Worm (Caenorhabditis elegans): ENCODE results near the gene F23H12.7.

Gene F23H12.7

DNA sequence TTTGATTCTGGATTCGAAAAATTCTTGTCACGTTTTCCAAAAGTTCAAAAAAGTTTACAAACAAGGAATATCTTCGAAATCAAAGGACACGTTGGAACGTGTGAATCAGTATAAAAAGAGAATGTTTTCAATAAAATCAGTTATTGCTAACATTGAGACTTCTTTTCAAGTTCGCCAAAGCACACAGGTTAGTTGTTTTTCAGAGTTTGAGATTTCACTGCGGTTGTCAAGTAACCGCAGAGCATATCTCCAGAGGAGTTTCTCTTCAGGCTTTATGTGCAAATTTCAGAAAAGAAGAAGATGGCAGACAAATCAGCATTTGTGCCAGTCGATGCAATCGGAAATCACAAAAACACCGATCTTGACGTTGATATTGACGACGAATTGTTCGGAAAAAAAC, 14.7 kb downstream of the F23H12.7 start, which contains the start of gene K01D12.15:
K01D12.15 (plus strand) TSS at position 301 of the 400 bp plus-strand sequence.
- no peak for TF ChIP-seq scrt-1 (GFP tag; IDR thresholded peaks at IDR 0.05)
- no peak for TF ChIP-seq flt-1 (GFP tag; IDR thresholded peaks at IDR 0.05)
- TF ChIP-seq hnd-1 (tag; optimal IDR thresholded peaks at IDR 0.05) = no peak
- no peak for TF ChIP-seq tbx-11 (GFP tag; IDR thresholded peaks at IDR 0.05)
- no peak for TF ChIP-seq ets-7 (tag; optimal IDR thresholded peaks at IDR 0.05)
- no peak for TF ChIP-seq F13C5.2 (tag; optimal IDR thresholded peaks at IDR 0.05)
- TF ChIP-seq ama-1 (optimal IDR thresholded peaks at IDR 0.05) = no peak
- no peak for TF ChIP-seq hmg-4 (GFP tag; optimal IDR thresholded peaks at IDR 0.05)
- TF ChIP-seq aly-1 (tag; optimal IDR thresholded peaks at IDR 0.05) = no peak
- no peak for TF ChIP-seq sea-1 (GFP tag; conservative IDR thresholded peaks at IDR 0.05)

DNA sequence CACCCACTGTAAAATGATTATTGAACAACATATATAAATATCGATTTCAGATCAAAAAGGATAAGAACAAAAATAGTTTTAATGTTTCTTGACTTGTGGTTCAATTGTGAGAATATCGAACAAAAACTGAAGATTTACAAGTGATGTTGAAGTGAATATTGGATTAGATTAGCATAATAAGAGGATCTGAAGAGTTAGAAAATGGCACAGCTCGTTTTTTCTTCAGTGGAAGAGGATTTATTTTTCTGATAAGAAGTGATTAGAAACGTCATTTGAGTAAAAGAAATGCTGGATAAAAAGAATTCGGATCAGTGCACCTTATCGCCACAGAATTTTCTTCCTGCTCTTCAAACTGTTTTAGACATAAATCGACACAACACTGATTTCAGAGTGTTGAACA, 24.2 kb downstream of the F23H12.7 start, which contains the start of gene twk-14:
twk-14 (minus strand) TSS at position 8 of the 400 bp plus-strand sequence.
- TF ChIP-seq ceh-13 (GFP tag; optimal IDR thresholded peaks at IDR 0.05) (no peak), aly-1 (tag; optimal IDR thresholded peaks at IDR 0.05) (no peak), F13C5.2 (tag; optimal IDR thresholded peaks at IDR 0.05) (no peak)

DNA sequence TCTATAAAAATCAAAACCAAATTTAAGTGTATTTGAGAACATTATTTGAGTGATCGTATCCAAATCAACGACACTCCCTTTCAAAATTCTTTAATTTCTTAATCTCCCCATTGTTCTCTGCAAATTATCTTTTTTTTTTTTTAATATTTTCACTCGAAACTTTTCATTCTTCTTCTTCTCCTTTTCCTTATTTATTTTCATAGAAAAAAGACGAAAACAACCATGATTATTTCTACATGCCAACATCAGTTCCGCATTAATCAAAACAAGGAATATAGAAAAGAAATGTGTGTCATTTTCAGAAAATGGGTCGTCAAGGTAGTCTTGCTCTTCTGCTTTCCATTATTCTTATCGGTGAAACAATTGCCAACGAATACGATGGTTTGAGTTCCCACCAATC, 26.1 kb downstream of the F23H12.7 start, which contains the start of gene K01D12.5:
K01D12.5 (plus strand) TSS at position 301 of the 400 bp plus-strand sequence.
- no peak for TF ChIP-seq scrt-1 (GFP tag; IDR thresholded peaks at IDR 0.05)
- TF ChIP-seq tra-4 (tag; optimal IDR thresholded peaks at IDR 0.05) = no peak
- no peak for TF ChIP-seq F13C5.2 (tag; optimal IDR thresholded peaks at IDR 0.05)
- no peak for TF ChIP-seq hmbx-1 (tag; optimal IDR thresholded peaks at IDR 0.05)
- TF ChIP-seq tbx-37 (GFP tag; conservative IDR thresholded peaks at IDR 0.05) = no peak
- no peak for TF ChIP-seq pes-1 (GFP tag; IDR thresholded peaks at IDR 0.05)
- TF ChIP-seq ets-7 (tag; optimal IDR thresholded peaks at IDR 0.05) = no peak

DNA sequence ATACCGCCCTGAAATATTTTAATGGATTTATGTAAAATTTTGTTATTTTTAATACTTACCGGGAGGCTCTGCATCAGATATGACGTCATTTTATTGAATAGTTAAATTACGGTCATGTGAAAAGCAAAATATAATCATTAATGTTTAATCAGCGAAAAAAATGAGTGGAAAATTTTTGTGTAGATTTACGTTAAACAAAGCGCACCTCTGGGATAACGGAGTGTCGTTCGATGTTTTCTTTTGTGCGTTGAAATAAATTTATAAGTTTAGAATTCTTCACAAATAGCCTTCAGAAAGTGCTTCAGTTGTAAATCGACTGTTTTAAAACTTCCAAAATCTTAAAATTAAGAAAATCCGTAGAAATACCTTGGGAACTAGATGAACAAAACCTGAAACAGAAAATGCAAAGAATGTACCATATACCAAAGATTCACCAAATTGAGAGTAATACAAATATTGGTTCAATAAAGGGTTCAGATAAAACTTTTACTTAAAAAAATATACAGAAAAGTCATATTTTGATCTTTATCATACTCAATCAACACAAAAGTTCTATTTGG, 29.3 kb downstream of the F23H12.7 start, which contains the start of the genes K01D12.20 and miga-1:
K01D12.20 (minus strand) TSS at position 138 of the 560 bp plus-strand sequence.
miga-1 (minus strand) TSS at position 183 of the 560 bp plus-strand sequence.
- TF ChIP-seq B0310.2 (tag; optimal IDR thresholded peaks at IDR 0.05) (no peak), sea-1 (GFP tag; conservative IDR thresholded peaks at IDR 0.05) (no peak), pes-1 (GFP tag; IDR thresholded peaks at IDR 0.05) (no peak), ceh-36 (tag; optimal IDR thresholded peaks at IDR 0.05) (no peak), hnd-1 (tag; optimal IDR thresholded peaks at IDR 0.05) (no peak), hmbx-1 (tag; optimal IDR thresholded peaks at IDR 0.05) (no peak), hmg-4 (GFP tag; optimal IDR thresholded peaks at IDR 0.05) (no peak), flt-1 (GFP tag; IDR thresholded peaks at IDR 0.05) (no peak), tbx-37 (GFP tag; conservative IDR thresholded peaks at IDR 0.05) (no peak), ceh-13 (GFP tag; optimal IDR thresholded peaks at IDR 0.05) (no peak), scrt-1 (GFP tag; IDR thresholded peaks at IDR 0.05) (no peak)

DNA sequence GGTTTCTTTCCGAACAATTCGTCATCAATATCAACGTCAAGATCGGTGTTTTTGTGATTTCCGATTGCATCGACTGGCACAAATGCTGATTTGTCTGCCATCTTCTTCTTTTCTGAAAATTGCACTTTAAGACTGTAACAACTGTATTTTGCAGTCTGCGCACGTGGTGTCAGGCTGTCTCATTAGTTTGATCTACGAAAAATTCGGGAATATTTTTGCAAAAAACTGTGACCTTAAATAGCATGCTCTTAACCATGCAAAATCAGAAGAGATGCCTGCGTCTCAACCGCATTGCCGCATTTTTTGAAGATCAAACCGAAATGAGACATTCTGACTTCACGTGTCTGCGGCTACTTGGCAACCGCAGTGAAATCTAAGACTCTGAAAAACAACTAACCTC, 29.9 kb downstream of the F23H12.7 start, which contains the start of gene K01D12.7:
K01D12.7 (minus strand) TSS at position 101 of the 400 bp plus-strand sequence.
- TF ChIP-seq ceh-36 (tag; optimal IDR thresholded peaks at IDR 0.05) = no peak
- TF ChIP-seq scrt-1 (GFP tag; IDR thresholded peaks at IDR 0.05) = no peak
- no peak for TF ChIP-seq ama-1 (optimal IDR thresholded peaks at IDR 0.05)
- TF ChIP-seq hmbx-1 (tag; optimal IDR thresholded peaks at IDR 0.05) = no peak
- no peak for TF ChIP-seq tbx-11 (GFP tag; IDR thresholded peaks at IDR 0.05)
- no peak for TF ChIP-seq tbx-37 (GFP tag; conservative IDR thresholded peaks at IDR 0.05)
- no peak for TF ChIP-seq ets-7 (tag; optimal IDR thresholded peaks at IDR 0.05)
- TF ChIP-seq hnd-1 (tag; optimal IDR thresholded peaks at IDR 0.05) = no peak
- no peak for TF ChIP-seq pes-1 (GFP tag; IDR thresholded peaks at IDR 0.05)
- TF ChIP-seq flt-1 (GFP tag; IDR thresholded peaks at IDR 0.05) = no peak

DNA sequence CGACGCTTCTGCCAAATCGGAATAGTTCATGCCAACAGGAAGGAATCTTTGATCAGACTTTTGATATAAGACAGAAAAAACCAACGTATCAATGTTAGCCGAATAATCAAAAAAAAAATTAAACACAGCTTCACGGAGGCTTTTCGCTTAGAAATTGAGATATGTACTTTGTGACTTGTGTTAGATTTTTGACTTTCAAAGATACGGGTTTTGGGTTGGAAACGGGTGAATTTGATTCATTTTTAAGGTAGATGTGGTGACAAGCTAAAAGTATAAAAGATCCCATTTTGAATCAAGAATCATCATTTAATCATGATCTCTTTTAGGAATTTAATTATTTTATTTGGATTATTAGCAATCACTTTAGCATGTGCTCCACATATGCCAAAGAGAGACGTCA, 30.9 kb downstream of the F23H12.7 start, which contains the start of gene K01D12.8:
K01D12.8 (plus strand) TSS at position 301 of the 400 bp plus-strand sequence.
- TF ChIP-seq sea-1 (GFP tag; conservative IDR thresholded peaks at IDR 0.05) (no peak), hmbx-1 (tag; optimal IDR thresholded peaks at IDR 0.05) (no peak), hmg-4 (GFP tag; optimal IDR thresholded peaks at IDR 0.05) (no peak), tbx-37 (GFP tag; conservative IDR thresholded peaks at IDR 0.05) (no peak)

DNA sequence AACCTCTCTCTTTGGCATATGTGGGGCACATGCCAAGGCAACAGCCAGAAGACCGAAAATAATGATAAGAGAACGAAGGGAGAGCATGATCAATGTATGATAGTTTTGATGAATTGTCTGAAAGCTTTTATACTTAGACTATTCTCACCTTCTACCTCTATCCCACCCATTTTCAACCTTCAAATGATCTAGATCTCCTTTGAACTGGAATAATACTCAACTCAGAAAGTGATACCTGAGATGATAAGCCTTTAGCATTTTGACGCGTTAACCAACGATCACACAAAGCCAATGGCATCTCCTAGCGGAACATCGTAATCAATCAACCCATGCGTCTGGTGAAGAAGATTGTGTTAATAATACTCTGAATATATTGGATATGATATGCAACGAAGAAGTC, 33.1 kb downstream of the F23H12.7 start, which contains the start of gene K01D12.9:
K01D12.9 (minus strand) TSS at position 101 of the 400 bp plus-strand sequence.
- no peak for TF ChIP-seq B0310.2 (tag; optimal IDR thresholded peaks at IDR 0.05)
- no peak for TF ChIP-seq scrt-1 (GFP tag; IDR thresholded peaks at IDR 0.05)
- no peak for TF ChIP-seq tbx-37 (GFP tag; conservative IDR thresholded peaks at IDR 0.05)
- no peak for TF ChIP-seq ceh-13 (GFP tag; optimal IDR thresholded peaks at IDR 0.05)
- TF ChIP-seq hmbx-1 (tag; optimal IDR thresholded peaks at IDR 0.05) = no peak
- TF ChIP-seq aly-1 (tag; optimal IDR thresholded peaks at IDR 0.05) = no peak
- TF ChIP-seq ceh-36 (tag; optimal IDR thresholded peaks at IDR 0.05) = no peak
- TF ChIP-seq ets-7 (tag; optimal IDR thresholded peaks at IDR 0.05) = no peak

DNA sequence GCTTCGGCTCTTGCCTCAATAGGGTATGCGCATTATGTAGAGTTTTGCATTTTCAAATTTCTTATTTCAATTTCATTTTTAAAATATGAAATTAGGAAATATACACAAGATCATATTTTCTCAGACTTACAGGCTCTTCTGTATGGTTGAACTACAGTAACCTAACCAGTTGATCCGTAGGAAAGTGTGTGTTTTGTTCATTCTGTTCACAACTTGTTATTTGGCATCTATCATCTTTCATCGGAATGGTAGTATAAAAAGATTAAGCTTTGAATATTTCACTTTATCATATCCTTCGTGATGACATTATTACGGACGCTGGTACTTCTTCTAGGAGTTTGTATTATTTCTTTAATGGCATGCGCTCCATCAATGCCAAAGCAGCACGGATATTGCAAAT, 34.4 kb downstream of the F23H12.7 start, which contains the start of gene K01D12.10:
K01D12.10 (plus strand) TSS at position 301 of the 400 bp plus-strand sequence.
- TF ChIP-seq sea-1 (GFP tag; conservative IDR thresholded peaks at IDR 0.05) (no peak), ama-1 (optimal IDR thresholded peaks at IDR 0.05) (no peak), B0310.2 (tag; optimal IDR thresholded peaks at IDR 0.05) (no peak), hnd-1 (tag; optimal IDR thresholded peaks at IDR 0.05) (no peak), scrt-1 (GFP tag; IDR thresholded peaks at IDR 0.05) (no peak), hmg-4 (GFP tag; optimal IDR thresholded peaks at IDR 0.05) (no peak), tra-4 (tag; optimal IDR thresholded peaks at IDR 0.05) (no peak), ets-7 (tag; optimal IDR thresholded peaks at IDR 0.05) (no peak), ceh-36 (tag; optimal IDR thresholded peaks at IDR 0.05) (no peak), hmbx-1 (tag; optimal IDR thresholded peaks at IDR 0.05) (no peak), F13C5.2 (tag; optimal IDR thresholded peaks at IDR 0.05) (no peak), aly-1 (tag; optimal IDR thresholded peaks at IDR 0.05) (no peak), ceh-13 (GFP tag; optimal IDR thresholded peaks at IDR 0.05) (no peak)

Measured in whole organism, early embryonic.